Worm (Caenorhabditis elegans) whole organism, late embryonic: Measurements from ENCODE around the gene R12B2.7.

Experiments
- C38D4.7 ChIP-seq: fragments of 200-800 bp; sonication (Bioruptor generic); optimal IDR thresholded peaks from 2 replicates; lab custom pipeline; 2018; ENCODE audit warnings: mild to moderate bottlenecking, missing genetic modification characterization, moderate library complexity, missing compliant biosample characterization
- F13H6.1 ChIP-seq: sonication (generic microtip); optimal IDR thresholded peaks from 2 replicates; lab custom pipeline; 2016; ENCODE audit warnings: missing genetic modification characterization, missing compliant biosample characterization
- K02D7.2 ChIP-seq: sonication (generic microtip); optimal IDR thresholded peaks from 2 replicates; lab custom pipeline; 2017; ENCODE audit warnings: mild to moderate bottlenecking, missing genetic modification characterization, missing compliant biosample characterization
- ceh-6 ChIP-seq: fragments of 200-800 bp; sonication (Bioruptor generic); optimal IDR thresholded peaks from 2 replicates; lab custom pipeline; 2018; ENCODE audit warnings: mild to moderate bottlenecking, missing genetic modification characterization, missing compliant biosample characterization
- elt-2 ChIP-seq: sonication (generic microtip); optimal IDR thresholded peaks from 2 replicates; lab custom pipeline; 2016; ENCODE audit warnings: missing genetic modification reagents, missing genetic modification characterization, missing compliant biosample characterization
- fkh-10 ChIP-seq: fragments of 150-350 bp; optimal IDR thresholded peaks from 2 replicates; lab custom pipeline; 2014; ENCODE audit warnings: missing biosample characterization, missing genetic modification reagents, missing genetic modification characterization
- madf-2 ChIP-seq: sonication (generic microtip); optimal IDR thresholded peaks from 2 replicates; lab custom pipeline; 2017; ENCODE audit warnings: missing genetic modification characterization, missing compliant biosample characterization
- mec-3 ChIP-seq: sonication (generic microtip); optimal IDR thresholded peaks from 2 replicates; lab custom pipeline; 2016; ENCODE audit warnings: borderline replicate concordance, missing genetic modification characterization, missing compliant biosample characterization
- nfya-1 ChIP-seq: sonication (generic microtip); optimal IDR thresholded peaks from 2 replicates; lab custom pipeline; 2017; ENCODE audit warnings: missing genetic modification characterization, mild to moderate bottlenecking, missing compliant biosample characterization, antibody characterized with exemption, moderate library complexity
- pag-3 ChIP-seq: sonication (generic microtip); optimal IDR thresholded peaks from 2 replicates; lab custom pipeline; 2016; ENCODE audit warnings: missing compliant biosample characterization, missing genetic modification characterization, borderline replicate concordance
- pha-4 ChIP-seq: fragments of 150-350 bp; optimal IDR thresholded peaks from 2 replicates; lab custom pipeline; 2018; ENCODE audit warnings: missing biosample characterization, missing genetic modification reagents, missing genetic modification characterization

- no peak for TF ChIP-seq C38D4.7 (GFP tag; lab: Kevin White, UChicago)
- TF ChIP-seq nfya-1 = no peak
- TF ChIP-seq madf-2 = no peak
- TF ChIP-seq mec-3 (tag; lab: Kevin White, UChicago) = no peak
- TF ChIP-seq pha-4 (tag; lab: Kevin White, UChicago) = no peak
- no peak for TF ChIP-seq ceh-6 (GFP tag; lab: Kevin White, UChicago)
- TF ChIP-seq fkh-10 = no peak
- no peak for TF ChIP-seq elt-2
- no peak for TF ChIP-seq K02D7.2
- TF ChIP-seq pag-3 (tag; lab: Kevin White, UChicago) = no peak
- TF ChIP-seq F13H6.1 (tag; lab: Kevin White, UChicago) = no peak
Observed at ce11 chrIII:5864270-5864669, 49.4 kb downstream of the R12B2.7 start, which contains the start of gene rabn-5.
